Worm (Caenorhabditis elegans) whole organism, mixed stage, embryonic: ENCODE results near the gene djr-1.1.

Source experiments
- M03D4.4 ChIP-seq: sonication (generic microtip); optimal IDR thresholded peaks from 2 replicates; lab custom pipeline; 2017; ENCODE audit warnings: mild to moderate bottlenecking, missing genetic modification characterization, missing compliant biosample characterization
- ceh-39 ChIP-seq: fragments of 150-350 bp; optimal IDR thresholded peaks from 2 replicates; lab custom pipeline; 2014; ENCODE audit warnings: missing biosample characterization, missing genetic modification characterization
- ceh-83 ChIP-seq: fragments of 200-800 bp; sonication (Bioruptor generic); optimal IDR thresholded peaks from 2 replicates; lab custom pipeline; 2018; ENCODE audit warnings: mild to moderate bottlenecking, missing genetic modification characterization, missing compliant biosample characterization
- ces-1 ChIP-seq: fragments of 150-350 bp; optimal IDR thresholded peaks from 2 replicates; lab custom pipeline; 2014; ENCODE audit warnings: missing biosample characterization, missing genetic modification reagents, missing genetic modification characterization
- cnd-1 ChIP-seq: fragments of 200-800 bp; sonication (Bioruptor generic); optimal IDR thresholded peaks from 2 replicates; lab custom pipeline; 2018; ENCODE audit warnings: mild to moderate bottlenecking, missing genetic modification characterization, missing compliant biosample characterization
- elt-1 ChIP-seq: sonication (generic microtip); optimal IDR thresholded peaks from 2 replicates; lab custom pipeline; 2017; ENCODE audit warnings: missing genetic modification characterization, mild to moderate bottlenecking, missing compliant biosample characterization, antibody characterized with exemption, moderate library complexity, borderline replicate concordance; ENCODE audit not compliant: insufficient read depth
- elt-3 ChIP-seq: fragments of 150-350 bp; optimal IDR thresholded peaks from 2 replicates; lab custom pipeline; 2014; ENCODE audit warnings: missing biosample characterization, missing genetic modification characterization
- hlh-1 ChIP-seq: fragments of 150-350 bp; optimal IDR thresholded peaks from 2 replicates; lab custom pipeline; 2014; ENCODE audit warnings: missing biosample characterization, missing genetic modification reagents, missing genetic modification characterization
- lin-13 ChIP-seq: fragments of 150-350 bp; optimal IDR thresholded peaks from 2 replicates; lab custom pipeline; 2014; ENCODE audit warnings: missing biosample characterization, missing genetic modification characterization
- lin-32 ChIP-seq: fragments of 200-800 bp; sonication (Bioruptor generic); optimal IDR thresholded peaks from 2 replicates; lab custom pipeline; 2018; ENCODE audit warnings: mild to moderate bottlenecking, missing genetic modification characterization, missing compliant biosample characterization
- lsy-2 ChIP-seq: fragments of 150-350 bp; optimal IDR thresholded peaks from 2 replicates; lab custom pipeline; 2014; ENCODE audit warnings: missing biosample characterization, missing genetic modification characterization
- mab-5 ChIP-seq: fragments of 150-350 bp; optimal IDR thresholded peaks from 2 replicates; lab custom pipeline; 2014; ENCODE audit warnings: missing biosample characterization, missing genetic modification characterization
- mep-1 ChIP-seq: fragments of 150-350 bp; optimal IDR thresholded peaks from 2 replicates; lab custom pipeline; 2017; ENCODE audit warnings: missing biosample characterization, missing genetic modification reagents, missing genetic modification characterization, inconsistent platforms
- mls-2 ChIP-seq: sonication (generic microtip); optimal IDR thresholded peaks from 2 replicates; lab custom pipeline; 2016; ENCODE audit warnings: mild to moderate bottlenecking, missing genetic modification characterization, moderate library complexity, missing compliant biosample characterization
- nhr-12 ChIP-seq: fragments of 150-350 bp; optimal IDR thresholded peaks from 2 replicates; lab custom pipeline; 2014; ENCODE audit warnings: missing biosample characterization, missing genetic modification characterization
- nhr-28 ChIP-seq: fragments of 150-350 bp; optimal IDR thresholded peaks from 2 replicates; lab custom pipeline; 2014; ENCODE audit warnings: missing biosample characterization, missing genetic modification characterization
- pha-4 ChIP-seq: fragments of 150-350 bp; optimal IDR thresholded peaks from 2 replicates; lab custom pipeline; 2018; ENCODE audit warnings: missing biosample characterization, missing genetic modification reagents, missing genetic modification characterization
- sem-2 ChIP-seq: fragments of 200-800 bp; sonication (Bioruptor generic); optimal IDR thresholded peaks from 2 replicates; lab custom pipeline; 2018; ENCODE audit warnings: mild to moderate bottlenecking, missing genetic modification characterization, missing compliant biosample characterization
- snpc-4 ChIP-seq: fragments of 150-350 bp; optimal IDR thresholded peaks from 2 replicates; lab custom pipeline; 2014; ENCODE audit warnings: missing biosample characterization, missing genetic modification characterization
- sptf-1 ChIP-seq: sonication (generic microtip); optimal IDR thresholded peaks from 2 replicates; lab custom pipeline; 2017; ENCODE audit warnings: mild to moderate bottlenecking, missing genetic modification characterization, moderate library complexity, missing compliant biosample characterization
- unc-39 ChIP-seq: fragments of 150-350 bp; optimal IDR thresholded peaks from 2 replicates; lab custom pipeline; 2014; ENCODE audit warnings: missing biosample characterization, missing genetic modification characterization
- unc-62 ChIP-seq: fragments of 150-350 bp; optimal IDR thresholded peaks from 2 replicates; lab custom pipeline; 2014; ENCODE audit warnings: missing biosample characterization, missing genetic modification reagents, missing genetic modification characterization
- zip-8 ChIP-seq: fragments of 150-350 bp; optimal IDR thresholded peaks from 2 replicates; lab custom pipeline; 2014; ENCODE audit warnings: missing biosample characterization, missing genetic modification characterization
- ztf-11 ChIP-seq: fragments of 150-350 bp; optimal IDR thresholded peaks from 2 replicates; lab custom pipeline; 2014; ENCODE audit warnings: missing biosample characterization, missing genetic modification characterization

djr-1.1 gene

ce11 chrII:263563-263962 lies 26.8 kb upstream of the djr-1.1 start, which contains the start of gene scc-2:
scc-2 (minus strand) TSS chrII:263663.
- TF ChIP-seq sptf-1 (tag; lab: Kevin White, UChicago) (no peak), snpc-4 (tag; lab: Kevin White, UChicago) (no peak), cnd-1 (tag; lab: Kevin White, UChicago) (no peak), nhr-28 (tag; lab: Kevin White, UChicago) (no peak), zip-8 (tag; lab: Kevin White, UChicago) (no peak), unc-39 (tag; lab: Kevin White, UChicago) (no peak), mab-5 (tag; lab: Kevin White, UChicago) (no peak), elt-1 (tag; lab: Kevin White, UChicago) (no peak), lin-13 (tag; lab: Kevin White, UChicago) (no peak)
- TF ChIP-seq, all 35 proteins: peak for 0

ce11 chrII:264053-264452 lies 26.3 kb upstream of the djr-1.1 start, which contains the start of gene B0432.14:
B0432.14 (plus strand) TSS chrII:264353.
- TF ChIP-seq sem-2 (no peak), ztf-11 (tag; lab: Kevin White, UChicago) (no peak), M03D4.4 (tag; lab: Kevin White, UChicago) (no peak), unc-62 (GFP tag; lab: Kevin White, UChicago) (no peak), nhr-28 (tag; lab: Kevin White, UChicago) (no peak), mep-1 (tag; lab: Kevin White, UChicago) (no peak), hlh-1 (tag; lab: Kevin White, UChicago) (no peak), cnd-1 (tag; lab: Kevin White, UChicago) (no peak), nhr-12 (tag; lab: Kevin White, UChicago) (no peak), ceh-83 (GFP tag; lab: Kevin White, UChicago) (no peak), pha-4 (no peak), zip-8 (tag; lab: Kevin White, UChicago) (no peak), ces-1 (no peak), unc-39 (tag; lab: Kevin White, UChicago) (no peak), ceh-39 (no peak), lin-32 (no peak), snpc-4 (tag; lab: Kevin White, UChicago) (no peak), elt-1 (tag; lab: Kevin White, UChicago) (no peak)

- TF ChIP-seq elt-1 (tag; lab: Kevin White, UChicago) (no peak), sptf-1 (tag; lab: Kevin White, UChicago) (no peak), snpc-4 (tag; lab: Kevin White, UChicago) (no peak), lsy-2 (tag; lab: Kevin White, UChicago) (no peak), mls-2 (tag; lab: Kevin White, UChicago) (no peak), cnd-1 (tag; lab: Kevin White, UChicago) (no peak), unc-39 (tag; lab: Kevin White, UChicago) (no peak)
Observed at ce11 chrII:273872-274271, 16.5 kb upstream of the djr-1.1 start, which contains the start of gene B0432.7. B0432.7 (minus strand) TSS chrII:273972.

ce11 chrII:278636-279035 lies 11.7 kb upstream of the djr-1.1 start, which contains the start of gene B0432.8:
B0432.8 (minus strand) TSS chrII:278736.
- TF ChIP-seq nhr-28 (tag; lab: Kevin White, UChicago): no peak
- TF ChIP-seq elt-3 (tag; lab: Kevin White, UChicago): no peak
- TF ChIP-seq zip-8 (tag; lab: Kevin White, UChicago): peak; percentile 78

- TF ChIP-seq zip-8 (tag; lab: Kevin White, UChicago): peak; percentile 85
- no peak for TF ChIP-seq nhr-12 (tag; lab: Kevin White, UChicago)
- TF ChIP-seq, all 35 proteins: peak for 1
Observed at ce11 chrII:282483-282882, 7.9 kb upstream of the djr-1.1 start, which contains the start of gene trul-1. trul-1 (minus strand) TSS chrII:282583.

- no peak for TF ChIP-seq M03D4.4 (tag; lab: Kevin White, UChicago)
Observed at ce11 chrII:283594-283993, 6.8 kb upstream of the djr-1.1 start, which contains the start of gene B0432.9. B0432.9 (minus strand) TSS chrII:283694.
